Fruit fly (Drosophila melanogaster) whole organism, wandering third instar larva: Measurements from ENCODE around the gene ind.

Source experiments
- Dfd ChIP-seq: fragments of >200 bp; optimal IDR thresholded peaks from 2 replicates; lab custom pipeline; 2017; ENCODE audit warnings: missing biosample characterization, missing genetic modification characterization
- Jra ChIP-seq: sonication (Bioruptor generic); optimal IDR thresholded peaks from 2 replicates; lab custom pipeline; 2016; ENCODE audit warnings: missing biosample characterization, missing genetic modification characterization
- Mio ChIP-seq: sonication (Bioruptor generic); optimal IDR thresholded peaks from 2 replicates; lab custom pipeline; 2016; ENCODE audit warnings: missing biosample characterization, missing genetic modification characterization
- Myc ChIP-seq: fragments of >200 bp; optimal IDR thresholded peaks from 2 replicates; lab custom pipeline; 2017
- N ChIP-seq: fragments of >200 bp; optimal IDR thresholded peaks from 2 replicates; lab custom pipeline; 2018; ENCODE audit warnings: missing biosample characterization, missing external identifiers, missing genetic modification characterization
- OdsH ChIP-seq: fragments of 200-800 bp; sonication (Bioruptor generic); optimal IDR thresholded peaks from 2 replicates; lab custom pipeline; 2016; ENCODE audit warnings: missing biosample characterization, mild to moderate bottlenecking, missing genetic modification characterization
- fru ChIP-seq: fragments of 200-800 bp; sonication (Bioruptor generic); optimal IDR thresholded peaks from 3 replicates; lab custom pipeline; 2016; ENCODE audit warnings: missing biosample characterization, mild to moderate bottlenecking, missing genetic modification characterization
- h ChIP-seq: fragments of 200-800 bp; sonication (Bioruptor generic); optimal IDR thresholded peaks from 3 replicates; lab custom pipeline; 2016; ENCODE audit warnings: missing biosample characterization, mild to moderate bottlenecking, missing genetic modification characterization
- jim ChIP-seq: fragments of 175-275, 200-325 bp; sonication (Bioruptor generic); optimal IDR thresholded peaks from 2 replicates; lab custom pipeline; 2016; ENCODE audit warnings: missing biosample characterization, mild to moderate bottlenecking, missing genetic modification characterization
- psq ChIP-seq: fragments of 200-800 bp; sonication (Bioruptor generic); optimal IDR thresholded peaks from 3 replicates; lab custom pipeline; 2017; ENCODE audit warnings: missing biosample characterization, mild to moderate bottlenecking, missing genetic modification characterization, moderate library complexity
- rgr ChIP-seq: fragments of 200-800 bp; sonication (Bioruptor generic); optimal IDR thresholded peaks from 3 replicates; lab custom pipeline; 2016; ENCODE audit warnings: missing biosample characterization, mild to moderate bottlenecking, missing genetic modification characterization
- usp ChIP-seq: fragments of >200 bp; optimal IDR thresholded peaks from 2 replicates; lab custom pipeline; 2017; ENCODE audit warnings: missing biosample characterization, missing genetic modification characterization
- woc ChIP-seq: sonication (Bioruptor generic); optimal IDR thresholded peaks from 2 replicates; lab custom pipeline; 2016; ENCODE audit warnings: missing biosample characterization, mild to moderate bottlenecking, missing genetic modification characterization

DNA sequence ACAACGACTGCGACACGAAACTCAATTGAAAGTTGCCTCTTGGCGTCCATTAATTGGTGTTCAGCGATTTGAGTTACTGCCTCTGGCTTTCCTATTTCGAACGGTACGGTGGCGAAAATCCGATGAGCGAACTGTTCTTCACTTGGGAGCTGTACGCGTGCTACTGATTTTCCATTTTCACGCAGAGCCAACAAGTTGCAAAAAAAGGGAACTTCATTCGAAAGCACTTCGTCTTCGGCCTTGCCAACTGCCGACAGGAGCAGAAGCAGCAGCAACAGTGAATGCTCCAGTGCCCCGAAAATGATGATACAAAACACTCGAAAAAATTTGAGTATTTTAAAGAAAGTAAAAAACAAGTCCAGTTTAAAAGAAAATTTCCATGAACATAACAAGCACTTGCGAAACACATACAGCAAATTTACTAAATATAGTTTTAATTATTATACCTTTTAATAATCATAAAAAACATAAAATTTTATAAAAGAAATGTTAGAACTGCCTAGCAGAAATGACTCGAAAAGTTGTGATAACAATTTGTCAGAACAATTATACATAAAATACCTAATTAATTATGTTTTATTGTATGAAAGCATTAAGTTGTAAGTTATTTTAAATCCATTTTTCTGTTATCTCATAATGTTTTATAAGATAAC lies 9.5 kb downstream of the ind start:
- no peak for TF ChIP-seq Dfd (GFP tag; lab: Kevin White, UChicago)
- TF ChIP-seq Jra: no peak
- no peak for TF ChIP-seq usp (GFP tag; lab: Kevin White, UChicago)
- TF ChIP-seq woc: no peak
- no peak for TF ChIP-seq h (GFP tag; lab: Kevin White, UChicago)
- TF ChIP-seq psq: no peak
- TF ChIP-seq Myc: no peak
- TF ChIP-seq rgr: no peak
- TF ChIP-seq Mio: no peak
- TF ChIP-seq OdsH (GFP tag; lab: Kevin White, UChicago): no peak
- no peak for TF ChIP-seq fru (GFP tag; lab: Kevin White, UChicago)
- TF ChIP-seq jim (GFP tag; lab: Kevin White, UChicago): no peak
- TF ChIP-seq N: no peak
